Fruit fly (Drosophila melanogaster) whole organism, prepupa: ENCODE measurements around the gene CG43293.
"Not testable (repeated sequence)": the region's sequence is repeated elsewhere in the genome, so short reads cannot be mapped to it uniquely, and the experiment has no call there.

Source experiments
- CG11762 ChIP-seq: fragments of 200-800 bp; sonication (Bioruptor generic); optimal IDR thresholded peaks from 3 replicates; lab custom pipeline; 2016; ENCODE audit warnings: missing biosample characterization, missing genetic modification characterization; ENCODE audit not compliant: insufficient read depth
- CG7368 ChIP-seq: fragments of 200-800 bp; sonication (Bioruptor generic); optimal IDR thresholded peaks from 3 replicates; lab custom pipeline; 2016; ENCODE audit warnings: missing biosample characterization, missing genetic modification characterization

dm6 chr3L:6149248-6149647, 35.7 kb upstream of the CG43293 start, which contains the start of gene Lcp65Ab1:
- not testable (repeated sequence) for TF ChIP-seq CG11762, CG7368
